Worm (Caenorhabditis elegans) whole organism, L4 larva: ENCODE data around the gene T19D12.6.

Experiments used
- D1046.2 ChIP-seq: fragments of 200-800 bp; sonication (Bioruptor generic); IDR thresholded peaks from 2 replicates; pipeline ENCODE4 v1.3.6; 2022; ENCODE audit warnings: missing genetic modification characterization, missing compliant biosample characterization
- T26A8.4 ChIP-seq: fragments of 200-800 bp; sonication (Bioruptor generic); IDR thresholded peaks from 2 replicates; pipeline ENCODE4 v1.3.6; 2022; ENCODE audit warnings: missing genetic modification characterization, missing compliant biosample characterization
- Y105C5A.15 ChIP-seq: fragments of 200-800 bp; sonication (Bioruptor generic); IDR thresholded peaks from 2 replicates; pipeline ENCODE4 v1.3.6; 2022; ENCODE audit warnings: missing genetic modification characterization, missing compliant biosample characterization
- Y5F2A.4 ChIP-seq: fragments of 200-800 bp; sonication (Bioruptor generic); optimal IDR thresholded peaks from 2 replicates; lab custom pipeline; 2018; ENCODE audit warnings: mild to moderate bottlenecking, missing genetic modification characterization, missing compliant biosample characterization
- ZK546.5 ChIP-seq, 2 experiments: sonication (generic microtip); optimal IDR thresholded peaks; 2 replicates each; lab custom pipeline; 2017; ENCODE audit warnings: missing biosample characterization in 2 of 2, missing genetic modification characterization in 2 of 2
- aha-1 ChIP-seq: fragments of 150-350 bp; peaks from one replicate; lab custom pipeline; 2014; ENCODE audit warnings: missing biosample characterization, missing genetic modification characterization
- arid-1 ChIP-seq: fragments of 200-800 bp; sonication (Bioruptor generic); conservative IDR thresholded peaks from 2 replicates; pipeline ENCODE4 v1.3.6; 2022; ENCODE audit warnings: missing genetic modification reagents, missing genetic modification characterization, missing compliant biosample characterization
- attf-4 ChIP-seq: sonication (generic microtip); optimal IDR thresholded peaks from 3 replicates; lab custom pipeline; 2017; ENCODE audit warnings: missing biosample characterization, missing genetic modification characterization
- daf-19 ChIP-seq: fragments of 200-800 bp; sonication (Bioruptor generic); conservative IDR thresholded peaks from 2 replicates; pipeline ENCODE4 v1.3.6; 2022; ENCODE audit warnings: missing genetic modification characterization, missing compliant biosample characterization
- daf-8 ChIP-seq: fragments of 200-800 bp; sonication (Bioruptor generic); IDR thresholded peaks from 2 replicates; pipeline ENCODE4 v1.3.6; 2022; ENCODE audit warnings: missing genetic modification characterization, missing compliant biosample characterization
- dmd-6 ChIP-seq: fragments of 200-800 bp; sonication (Bioruptor generic); IDR thresholded peaks from 2 replicates; pipeline ENCODE4 v1.3.6; 2022; ENCODE audit warnings: missing genetic modification reagents, missing genetic modification characterization, missing compliant biosample characterization
- dmd-8 ChIP-seq: fragments of 200-800 bp; sonication (Bioruptor generic); IDR thresholded peaks from 2 replicates; pipeline ENCODE4 v1.3.6; 2022; ENCODE audit warnings: missing genetic modification characterization, missing compliant biosample characterization
- dpl-1 ChIP-seq: fragments of 150-350 bp; optimal IDR thresholded peaks from 2 replicates; lab custom pipeline; 2014; ENCODE audit warnings: missing biosample characterization, missing genetic modification reagents, missing genetic modification characterization
- duxl-1 ChIP-seq: sonication (generic microtip); optimal IDR thresholded peaks from 2 replicates; lab custom pipeline; 2016; ENCODE audit warnings: mild to moderate bottlenecking, missing genetic modification characterization, moderate library complexity, missing compliant biosample characterization; ENCODE audit not compliant: poor library complexity
- egl-27 ChIP-seq: sonication (generic microtip); optimal IDR thresholded peaks from 3 replicates; lab custom pipeline; 2017; ENCODE audit warnings: missing biosample characterization, missing genetic modification reagents, missing genetic modification characterization
- egl-43 ChIP-seq: fragments of 200-800 bp; sonication (Bioruptor generic); IDR thresholded peaks from 2 replicates; pipeline ENCODE4 v1.3.6; 2022; ENCODE audit warnings: missing genetic modification reagents, missing genetic modification characterization, missing compliant biosample characterization
- gei-8 ChIP-seq: fragments of 200-800 bp; sonication (Bioruptor generic); optimal IDR thresholded peaks from 2 replicates; lab custom pipeline; 2018; ENCODE audit warnings: mild to moderate bottlenecking, missing genetic modification characterization, missing compliant biosample characterization
- hlh-30 ChIP-seq: sonication (generic microtip); optimal IDR thresholded peaks from 2 replicates; lab custom pipeline; 2017; ENCODE audit warnings: antibody characterized with exemption, mild to moderate bottlenecking, missing genetic modification characterization, missing compliant biosample characterization; ENCODE audit not compliant: insufficient read depth
- jun-1 ChIP-seq: fragments of 150-350 bp; optimal IDR thresholded peaks from 2 replicates; lab custom pipeline; 2014; ENCODE audit warnings: missing biosample characterization, missing genetic modification reagents, missing genetic modification characterization
- lim-7 ChIP-seq: fragments of 200-800 bp; sonication (Bioruptor generic); IDR thresholded peaks from 2 replicates; pipeline ENCODE4 v1.3.6; 2022; ENCODE audit warnings: missing genetic modification characterization, missing compliant biosample characterization
- lin-15B ChIP-seq: fragments of 150-350 bp; sonication (generic microtip); optimal IDR thresholded peaks from 3 replicates; lab custom pipeline; 2014; ENCODE audit warnings: missing biosample characterization, missing genetic modification characterization
- lsy-2 ChIP-seq, 2 experiments: fragments of 150-350 bp in 1 of 2; sonication (generic microtip) in 1 of 2; optimal IDR thresholded peaks; 2 replicates each; lab custom pipeline; 2014 to 2017; ENCODE audit warnings: missing biosample characterization in 2 of 2, missing genetic modification characterization in 2 of 2
- madf-5 ChIP-seq, 2 experiments: fragments of 200-800 bp; sonication (Bioruptor generic); IDR thresholded peaks; 2 replicates each; pipeline ENCODE4 v1.3.6; 2022; ENCODE audit warnings: missing compliant biosample characterization in 2 of 2, missing genetic modification characterization in 2 of 2
- mdl-1 ChIP-seq, 2 experiments: fragments of 150-350 bp in 1 of 2; sonication (generic microtip) in 1 of 2; optimal IDR thresholded peaks; 2 replicates each; lab custom pipeline; 2014 to 2017; ENCODE audit warnings: missing biosample characterization in 2 of 2, missing genetic modification characterization in 2 of 2
- mes-2 ChIP-seq: sonication (generic microtip); optimal IDR thresholded peaks from 2 replicates; lab custom pipeline; 2016; ENCODE audit warnings: missing genotype, mild to moderate bottlenecking, missing genetic modification characterization, missing compliant biosample characterization; ENCODE audit not compliant: poor library complexity, severe bottlenecking
- mxl-2 ChIP-seq: fragments of 200-800 bp; sonication (Bioruptor generic); conservative IDR thresholded peaks from 2 replicates; pipeline ENCODE4 v1.3.6; 2022; ENCODE audit warnings: missing genetic modification reagents, missing genetic modification characterization, missing compliant biosample characterization
- mxl-3 ChIP-seq: fragments of 200-800 bp; sonication (Bioruptor generic); optimal IDR thresholded peaks from 2 replicates; lab custom pipeline; 2018; ENCODE audit warnings: mild to moderate bottlenecking, missing genetic modification characterization, missing compliant biosample characterization
- nhr-10 ChIP-seq: fragments of 150-350 bp; optimal IDR thresholded peaks from 2 replicates; lab custom pipeline; 2014; ENCODE audit warnings: missing biosample characterization, missing genetic modification characterization
- nhr-102 ChIP-seq: sonication (generic microtip); optimal IDR thresholded peaks from 2 replicates; lab custom pipeline; 2016; ENCODE audit warnings: mild to moderate bottlenecking, missing genetic modification characterization, moderate library complexity, missing compliant biosample characterization
- nhr-11 ChIP-seq: fragments of 150-350 bp; optimal IDR thresholded peaks from 2 replicates; lab custom pipeline; 2014; ENCODE audit warnings: missing biosample characterization, missing genetic modification characterization
- nhr-111 ChIP-seq: fragments of 200-800 bp; sonication (Bioruptor generic); optimal IDR thresholded peaks from 2 replicates; lab custom pipeline; 2018; ENCODE audit warnings: mild to moderate bottlenecking, missing genetic modification characterization, missing compliant biosample characterization
- nhr-41 ChIP-seq: fragments of 200-800 bp; sonication (Bioruptor generic); IDR thresholded peaks from 2 replicates; pipeline ENCODE4 v1.3.6; 2022; ENCODE audit warnings: missing genetic modification reagents, missing genetic modification characterization, missing compliant biosample characterization
- nhr-42 ChIP-seq: fragments of 200-800 bp; sonication (Bioruptor generic); IDR thresholded peaks from 2 replicates; pipeline ENCODE4 v1.3.6; 2022; ENCODE audit warnings: missing genetic modification characterization, missing compliant biosample characterization
- nhr-6 ChIP-seq: fragments of 150-350 bp; optimal IDR thresholded peaks from 2 replicates; lab custom pipeline; 2014; ENCODE audit warnings: missing biosample characterization, missing genetic modification characterization
- nhr-77 ChIP-seq: fragments of 150-350 bp; optimal IDR thresholded peaks from 2 replicates; lab custom pipeline; 2014; ENCODE audit warnings: missing biosample characterization, missing genetic modification characterization
- pha-4 ChIP-seq, 2 experiments: fragments of 150-350 bp in 1 of 2; fragments of 200-800 bp in 1 of 2; sonication (Bioruptor generic) in 1 of 2; IDR thresholded peaks in 1 of 2; optimal IDR thresholded peaks in 1 of 2; 2 replicates each; pipeline versions ENCODE4 v1.3.6 to Lab custom; 2014 to 2022; ENCODE audit warnings: missing genetic modification characterization in 2 of 2, missing genetic modification reagents in 2 of 2, missing biosample characterization in 1 of 2, missing compliant biosample characterization in 1 of 2
- php-3 ChIP-seq: fragments of 200-800 bp; sonication (Bioruptor generic); IDR thresholded peaks from 2 replicates; pipeline ENCODE4 v1.3.6; 2022; ENCODE audit warnings: missing genetic modification reagents, missing genetic modification characterization, missing compliant biosample characterization
- rbr-2 ChIP-seq: sonication (generic microtip); optimal IDR thresholded peaks from 2 replicates; lab custom pipeline; 2016; ENCODE audit warnings: missing genotype, missing genetic modification characterization, missing compliant biosample characterization
- snpc-1.2 ChIP-seq: fragments of 200-800 bp; sonication (Bioruptor generic); IDR thresholded peaks from 2 replicates; pipeline ENCODE4 v1.3.6; 2022; ENCODE audit warnings: missing genetic modification reagents, missing genetic modification characterization, missing compliant biosample characterization
- snpc-4 ChIP-seq: fragments of 150-350 bp; optimal IDR thresholded peaks from 2 replicates; lab custom pipeline; 2014; ENCODE audit warnings: missing biosample characterization, missing genetic modification characterization
- spr-1 ChIP-seq: sonication (generic microtip); optimal IDR thresholded peaks from 2 replicates; lab custom pipeline; 2016; ENCODE audit warnings: mild to moderate bottlenecking, missing genetic modification characterization, missing compliant biosample characterization
- spr-3 ChIP-seq: fragments of 200-800 bp; sonication (Bioruptor generic); optimal IDR thresholded peaks from 2 replicates; lab custom pipeline; 2018; ENCODE audit warnings: mild to moderate bottlenecking, missing genetic modification characterization, missing compliant biosample characterization
- tag-97 ChIP-seq: fragments of 200-800 bp; sonication (Bioruptor generic); IDR thresholded peaks from 2 replicates; pipeline ENCODE4 v1.3.6; 2022; ENCODE audit warnings: missing genetic modification characterization, missing compliant biosample characterization
- unc-62 ChIP-seq, 3 experiments: fragments of 150-350 bp in 1 of 3; sonication (generic microtip); optimal IDR thresholded peaks in 2 of 3; peaks in 1 of 3; 1 replicate in 1 of 3; 2 replicates in 2 of 3; lab custom pipeline; 2014 to 2017; ENCODE audit warnings: missing biosample characterization in 3 of 3, missing genetic modification characterization in 3 of 3, missing genetic modification reagents in 3 of 3, missing genotype in 1 of 3
- ztf-11 ChIP-seq: fragments of 150-350 bp; optimal IDR thresholded peaks from 2 replicates; lab custom pipeline; 2014; ENCODE audit warnings: missing biosample characterization, missing genetic modification characterization

Gene T19D12.6

DNA sequence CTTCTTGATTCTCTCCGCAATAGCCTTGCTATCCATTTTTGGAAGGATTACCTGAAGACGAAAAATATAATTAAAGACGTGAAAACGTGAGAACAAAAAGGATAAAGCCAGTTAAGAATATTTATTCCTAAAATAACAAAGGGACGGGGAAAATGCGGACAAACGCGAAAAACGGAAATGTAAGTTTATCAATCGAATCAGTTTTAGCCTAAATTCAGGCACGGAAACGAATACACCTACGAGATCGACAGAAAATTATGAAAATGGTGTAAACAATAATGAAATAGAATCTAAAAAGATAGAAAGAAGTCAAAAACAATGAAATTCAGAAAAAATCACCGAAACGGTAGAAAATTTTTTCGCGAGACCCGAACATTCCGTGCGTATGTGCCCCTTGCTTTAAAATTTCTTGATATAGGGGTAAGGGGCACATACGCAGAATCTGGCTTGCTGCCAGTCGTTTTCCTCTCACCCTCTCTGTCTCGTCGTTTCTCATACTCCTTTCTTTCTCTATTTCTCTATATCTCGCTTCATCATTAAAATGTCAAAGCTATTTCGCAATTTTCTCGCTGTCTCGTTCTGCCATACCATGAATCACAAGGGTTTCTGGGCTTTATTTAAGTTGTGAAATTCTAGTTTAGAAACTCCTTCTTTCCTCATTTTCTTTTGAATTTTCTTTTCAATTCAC lies 54.2 kb downstream of the T19D12.6 start, which contains the start of gene icd-1 (continued):
- TF ChIP-seq rbr-2: peak; percentile 95
- peak; percentile 64 for TF ChIP-seq snpc-1.2 (GFP tag; lab: Robert Waterston, UW)
- TF ChIP-seq spr-3 (GFP tag; lab: Kevin White, UChicago): peak; percentile 71
- TF ChIP-seq php-3 (GFP tag; lab: Robert Waterston, UW): peak; percentile 93
- TF ChIP-seq dmd-6 (GFP tag; lab: Robert Waterston, UW): peak; percentile 91
- peak; percentile 86 for TF ChIP-seq arid-1 (GFP tag; lab: Robert Waterston, UW)
- no peak for TF ChIP-seq ztf-11 (tag; lab: Kevin White, UChicago)
- TF ChIP-seq lin-15B: peak; percentile 58
- TF ChIP-seq nhr-10 (tag; lab: Kevin White, UChicago): peak; percentile 72
- TF ChIP-seq mes-2 (tag; lab: Kevin White, UChicago): peak; percentile 92
- peak; percentile 94 for TF ChIP-seq pha-4 (GFP tag; IDR thresholded peaks at IDR 0.05; lab: Robert Waterston, UW)
- peak; percentile 79 for TF ChIP-seq pha-4 (tag; optimal IDR thresholded peaks at IDR 0.05; lab: Kevin White, UChicago)
- peak; percentile 95 for TF ChIP-seq hlh-30
- TF ChIP-seq nhr-11 (tag; lab: Kevin White, UChicago): peak; percentile 95
- no peak for TF ChIP-seq daf-8 (GFP tag; lab: Robert Waterston, UW)
- peak; percentile 89 for TF ChIP-seq duxl-1 (tag; lab: Kevin White, UChicago)
- peak; percentile 56 to 77 for TF ChIP-seq mdl-1 (tag; optimal IDR thresholded peaks at IDR 0.05; lab: Kevin White, UChicago)
- peak in 1 of 2 experiments; percentile 98 for TF ChIP-seq unc-62 (GFP tag; optimal IDR thresholded peaks at IDR 0.05 in 1 of 2; lab: Kevin White, UChicago)
- TF ChIP-seq unc-62 (tag; optimal IDR thresholded peaks at IDR 0.05; lab: Kevin White, UChicago): no peak
- peak; percentile 93 for TF ChIP-seq nhr-102 (tag; lab: Kevin White, UChicago)
- peak; percentile 57 for TF ChIP-seq nhr-6
- peak; percentile 72 for TF ChIP-seq mxl-3
- TF ChIP-seq Y105C5A.15 (GFP tag; lab: Robert Waterston, UW): no peak; the same call in 1 of the 2 replicates
- TF ChIP-seq nhr-77 (tag; lab: Kevin White, UChicago): peak; percentile 96
- TF ChIP-seq dpl-1 (GFP tag; lab: Kevin White, UChicago): peak; percentile 83
- peak; percentile 80; the same call in 1 of the 2 replicates for TF ChIP-seq nhr-42
- peak; percentile 55; the same call in 1 of the 2 replicates for TF ChIP-seq dmd-8 (GFP tag; lab: Robert Waterston, UW)
- no peak for TF ChIP-seq egl-27 (tag; lab: Kevin White, UChicago)
- TF ChIP-seq gei-8 (GFP tag; lab: Kevin White, UChicago): peak; percentile 59
- TF ChIP-seq ZK546.5 (tag; optimal IDR thresholded peaks at IDR 0.05; lab: Kevin White, UChicago): peak in 1 of 2 experiments; percentile 51
- TF ChIP-seq mxl-2: no peak
- TF ChIP-seq nhr-41 (GFP tag; lab: Robert Waterston, UW): peak; percentile 62; the same call in 1 of the 2 replicates
- no peak for TF ChIP-seq madf-5 (GFP tag; IDR thresholded peaks at IDR 0.05; lab: Robert Waterston, UW)
- peak; percentile 58; the same call in 1 of the 2 replicates for TF ChIP-seq D1046.2 (GFP tag; lab: Robert Waterston, UW)
- peak; percentile 81 for TF ChIP-seq spr-1 (tag; lab: Kevin White, UChicago)

DNA sequence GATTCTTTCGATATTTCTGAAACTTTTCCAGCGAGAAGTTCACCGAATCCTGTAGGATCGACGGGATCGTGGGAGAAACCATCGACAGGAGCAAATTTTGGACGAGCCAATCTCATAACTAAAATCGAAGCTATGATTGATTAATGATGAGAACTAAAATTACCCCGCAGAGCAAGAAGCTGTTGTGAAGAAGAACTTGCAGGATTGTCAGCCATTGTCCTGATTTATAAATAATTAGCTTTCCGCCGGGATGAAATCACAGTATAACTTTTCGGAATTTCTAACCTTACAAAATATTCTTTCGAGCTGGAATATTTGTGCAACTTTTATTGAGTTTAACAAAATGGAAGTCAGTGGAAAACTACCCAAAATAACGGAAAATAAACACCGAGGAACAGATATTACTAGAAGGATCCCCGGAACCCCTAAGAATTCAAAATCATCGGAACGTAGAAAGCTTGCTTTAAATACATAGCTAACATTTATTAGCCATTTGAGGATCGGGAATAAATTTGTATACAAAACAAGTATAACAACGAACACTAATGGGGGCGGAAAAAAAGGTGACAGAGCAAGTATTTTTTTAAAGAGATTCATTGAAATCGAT lies 55.5 kb downstream of the T19D12.6 start, which contains the start of gene C56C10.7:
C56C10.7 (minus strand) TSS at position 312 of the 607 bp plus-strand sequence.
- peak; percentile 10 for TF ChIP-seq spr-1 (tag; lab: Kevin White, UChicago)
- no peak for TF ChIP-seq tag-97 (GFP tag; lab: Robert Waterston, UW)
- TF ChIP-seq daf-19 (GFP tag; lab: Robert Waterston, UW): no peak
- TF ChIP-seq attf-4 (tag; lab: Kevin White, UChicago): no peak
- peak; percentile 3 for TF ChIP-seq Y5F2A.4 (GFP tag; lab: Kevin White, UChicago)
- no peak for TF ChIP-seq hlh-30
- TF ChIP-seq mxl-2: no peak
- TF ChIP-seq nhr-111 (GFP tag; lab: Kevin White, UChicago): peak; percentile 46
- TF ChIP-seq egl-27 (tag; lab: Kevin White, UChicago): no peak
- TF ChIP-seq egl-43 (GFP tag; lab: Robert Waterston, UW): no peak
- peak; percentile 40; the same call in 1 of the 2 replicates for TF ChIP-seq T26A8.4 (GFP tag; lab: Robert Waterston, UW)
- TF ChIP-seq lsy-2 (tag; optimal IDR thresholded peaks at IDR 0.05; lab: Kevin White, UChicago): peak in 1 of 2 experiments; percentile 64
- TF ChIP-seq lim-7: no peak
- TF ChIP-seq jun-1 (tag; lab: Kevin White, UChicago): no peak
- TF ChIP-seq nhr-10 (tag; lab: Kevin White, UChicago): no peak
- no peak for TF ChIP-seq aha-1 (tag; lab: Kevin White, UChicago)
- no peak for TF ChIP-seq snpc-4
- TF ChIP-seq arid-1 (GFP tag; lab: Robert Waterston, UW): peak; percentile 72
- peak; percentile 54 for TF ChIP-seq snpc-1.2 (GFP tag; lab: Robert Waterston, UW)
- no peak for TF ChIP-seq nhr-42
